Fruit fly (Drosophila melanogaster) whole organism, embryonic: ENCODE data around the gene CG4313.

Source experiments
- ATbp ChIP-seq: fragments of 200-800 bp; sonication (Bioruptor generic); optimal IDR thresholded peaks from 2 replicates; lab custom pipeline; 2017; ENCODE audit warnings: missing biosample characterization, mild to moderate bottlenecking, missing genetic modification characterization, missing genetic modification reagents
- Aef1 ChIP-seq: fragments of 200-800 bp; sonication (Bioruptor generic); IDR thresholded peaks from 3 replicates; pipeline ENCODE4 v1.3.6; 2022; ENCODE audit warnings: missing biosample characterization, missing genetic modification characterization
- Atf-2 ChIP-seq: fragments of 200-800 bp; sonication (Bioruptor generic); optimal IDR thresholded peaks from 2 replicates; lab custom pipeline; 2016; ENCODE audit warnings: missing biosample characterization, missing genetic modification characterization
- Bgb ChIP-seq: fragments of 200-800 bp; sonication (Bioruptor generic); IDR thresholded peaks from 2 replicates; pipeline ENCODE4 v1.3.6; 2022; ENCODE audit warnings: missing biosample characterization, missing genetic modification characterization; ENCODE audit not compliant: partially characterized antibody
- Blimp-1 ChIP-seq: fragments of 200-800 bp; sonication (Bioruptor generic); optimal IDR thresholded peaks from 3 replicates; lab custom pipeline; 2018; ENCODE audit warnings: missing biosample characterization, missing genetic modification characterization, mild to moderate bottlenecking, moderate library complexity, missing genetic modification reagents
- CG10565 ChIP-seq: fragments of 200-800 bp; sonication (Bioruptor generic); optimal IDR thresholded peaks from 3 replicates; lab custom pipeline; 2016; ENCODE audit warnings: missing biosample characterization, mild to moderate bottlenecking, missing genetic modification characterization
- CG11085 ChIP-seq: fragments of 200-800 bp; sonication (Bioruptor generic); IDR thresholded peaks from 2 replicates; pipeline ENCODE4 v1.3.6; 2022; ENCODE audit warnings: missing biosample characterization, missing genetic modification characterization
- CG13287 ChIP-seq: fragments of 200-800 bp; sonication (Bioruptor generic); IDR thresholded peaks from 2 replicates; pipeline ENCODE4 v1.3.6; 2022; ENCODE audit warnings: missing biosample characterization, missing genetic modification characterization; ENCODE audit not compliant: partially characterized antibody
- CG14667 ChIP-seq: fragments of 200-800 bp; sonication (Bioruptor generic); IDR thresholded peaks from 2 replicates; pipeline ENCODE4 v1.3.6; 2022; ENCODE audit warnings: missing biosample characterization, missing genetic modification characterization
- CG16815 ChIP-seq: fragments of 200-800 bp; sonication (Bioruptor generic); optimal IDR thresholded peaks from 3 replicates; lab custom pipeline; 2017; ENCODE audit warnings: missing biosample characterization, mild to moderate bottlenecking, missing genetic modification characterization
- CG17612 ChIP-seq: fragments of 200-800 bp; sonication (Bioruptor generic); IDR thresholded peaks from 2 replicates; pipeline ENCODE4 v1.3.6; 2022; ENCODE audit warnings: missing biosample characterization, missing genetic modification characterization
- CG2712 ChIP-seq: fragments of 200-800 bp; optimal IDR thresholded peaks from 3 replicates; lab custom pipeline; 2019; ENCODE audit warnings: missing biosample characterization, mild to moderate bottlenecking, missing genetic modification characterization, moderate library complexity
- CG32772 ChIP-seq: fragments of 200-800 bp; sonication (Bioruptor generic); IDR thresholded peaks from 2 replicates; pipeline ENCODE4 v1.3.6; 2022; ENCODE audit warnings: missing biosample characterization, missing genetic modification characterization
- CG3847 ChIP-seq: fragments of 200-800 bp; sonication (Bioruptor generic); IDR thresholded peaks from 2 replicates; pipeline ENCODE4 v1.3.6; 2022; ENCODE audit warnings: missing biosample characterization, missing genetic modification characterization
- CG7357 ChIP-seq: fragments of 200-800 bp; sonication (Bioruptor generic); IDR thresholded peaks from 3 replicates; pipeline ENCODE4 v1.3.6; 2022; ENCODE audit warnings: missing biosample characterization, missing genetic modification characterization
- CG7745 ChIP-seq: fragments of 200-800 bp; sonication (Bioruptor generic); optimal IDR thresholded peaks from 2 replicates; lab custom pipeline; 2018; ENCODE audit warnings: missing biosample characterization, mild to moderate bottlenecking, missing genetic modification characterization, moderate library complexity
- CG8765 ChIP-seq: fragments of 200-800 bp; sonication (Bioruptor generic); IDR thresholded peaks from 2 replicates; pipeline ENCODE4 v1.3.6; 2022; ENCODE audit warnings: missing biosample characterization, missing genetic modification characterization
- CG9215 ChIP-seq: fragments of 200-800 bp; sonication (Bioruptor generic); IDR thresholded peaks from 2 replicates; pipeline ENCODE4 v1.3.6; 2022; ENCODE audit warnings: missing biosample characterization, missing genetic modification characterization
- Camta ChIP-seq: fragments of 200-800 bp; sonication (Bioruptor generic); optimal IDR thresholded peaks from 2 replicates; lab custom pipeline; 2016; ENCODE audit warnings: missing biosample characterization, missing genetic modification characterization
- D19A ChIP-seq: fragments of 200-800 bp; optimal IDR thresholded peaks from 3 replicates; lab custom pipeline; 2019; ENCODE audit warnings: missing biosample characterization, mild to moderate bottlenecking, missing genetic modification characterization, moderate library complexity
- Dip3 ChIP-seq: fragments of 200-800 bp; sonication (Bioruptor generic); optimal IDR thresholded peaks from 3 replicates; lab custom pipeline; 2016; ENCODE audit warnings: missing biosample characterization, missing genetic modification characterization
- Hand ChIP-seq: fragments of 200-800 bp; sonication (Bioruptor generic); optimal IDR thresholded peaks from 2 replicates; lab custom pipeline; 2017; ENCODE audit warnings: mild to moderate bottlenecking, missing biosample characterization, missing genetic modification reagents, missing genetic modification characterization
- HmgZ ChIP-seq: fragments of 200-800 bp; sonication (Bioruptor generic); optimal IDR thresholded peaks from 2 replicates; lab custom pipeline; 2018; ENCODE audit warnings: missing biosample characterization, mild to moderate bottlenecking, missing genetic modification characterization
- Oli ChIP-seq: fragments of 200-800 bp; sonication (Bioruptor generic); optimal IDR thresholded peaks from 2 replicates; lab custom pipeline; 2018; ENCODE audit warnings: missing biosample characterization, mild to moderate bottlenecking, missing genetic modification characterization, moderate library complexity
- PHDP ChIP-seq: fragments of 200-800 bp; sonication (Bioruptor generic); optimal IDR thresholded peaks from 3 replicates; lab custom pipeline; 2018; ENCODE audit warnings: missing biosample characterization, mild to moderate bottlenecking, missing genetic modification characterization, moderate library complexity
- Six4 ChIP-seq: fragments of 200-800 bp; sonication (Bioruptor generic); optimal IDR thresholded peaks from 2 replicates; lab custom pipeline; 2016; ENCODE audit warnings: missing biosample characterization, missing genetic modification characterization
- Sox100B ChIP-seq: fragments of 200-800 bp; sonication (Bioruptor generic); optimal IDR thresholded peaks from 3 replicates; lab custom pipeline; 2018; ENCODE audit warnings: missing biosample characterization, mild to moderate bottlenecking, missing genetic modification characterization
- Sox102F ChIP-seq: fragments of 200-800 bp; sonication (Bioruptor generic); optimal IDR thresholded peaks from 2 replicates; lab custom pipeline; 2018; ENCODE audit warnings: missing biosample characterization, mild to moderate bottlenecking, missing genetic modification characterization, moderate library complexity
- Stat92E ChIP-seq, 3 experiments: fragments of >200 bp in 2 of 3; fragments of 200-800 bp in 1 of 3; sonication (Bioruptor generic) in 1 of 3; optimal IDR thresholded peaks; 2 replicates each; lab custom pipeline; 2017 to 2019; ENCODE audit warnings: missing biosample characterization in 3 of 3, missing genetic modification characterization in 3 of 3, mild to moderate bottlenecking in 1 of 3, moderate library complexity in 1 of 3
- Trl ChIP-seq, 3 experiments: fragments of >200 bp in 2 of 3; fragments of 200-800 bp in 1 of 3; sonication (Bioruptor generic) in 1 of 3; optimal IDR thresholded peaks; 2 replicates in 1 of 3; 3 replicates in 2 of 3; lab custom pipeline; 2016 to 2017; ENCODE audit warnings: missing biosample characterization in 1 of 3, missing genetic modification characterization in 1 of 3
- bowl ChIP-seq: fragments of 200-800 bp; sonication (Bioruptor generic); IDR thresholded peaks from 2 replicates; pipeline ENCODE4 v1.3.6; 2022; ENCODE audit warnings: missing biosample characterization, missing genetic modification characterization
- btn ChIP-seq: fragments of 200-800 bp; sonication (Bioruptor generic); optimal IDR thresholded peaks from 2 replicates; lab custom pipeline; 2016; ENCODE audit warnings: missing biosample characterization, missing genetic modification characterization
- chif ChIP-seq, 2 experiments: fragments of 200-800 bp; sonication (Bioruptor generic); optimal IDR thresholded peaks; 3 replicates each; lab custom pipeline; 2016; ENCODE audit warnings: missing biosample characterization in 2 of 2, missing genetic modification characterization in 2 of 2
- dmrt11E ChIP-seq: fragments of 200-800 bp; sonication (Bioruptor generic); optimal IDR thresholded peaks from 3 replicates; lab custom pipeline; 2018; ENCODE audit warnings: missing biosample characterization, mild to moderate bottlenecking, missing genetic modification characterization, moderate library complexity
- esg ChIP-seq: fragments of 200-800 bp; sonication (Bioruptor generic); conservative IDR thresholded peaks from 2 replicates; pipeline ENCODE4 v1.3.6; 2022; ENCODE audit warnings: missing biosample characterization, missing genetic modification characterization
- fru ChIP-seq: fragments of >200 bp; optimal IDR thresholded peaks from 2 replicates; lab custom pipeline; 2017
- jing ChIP-seq: fragments of 200-800 bp; sonication (Bioruptor generic); optimal IDR thresholded peaks from 2 replicates; lab custom pipeline; 2018; ENCODE audit warnings: missing biosample characterization, mild to moderate bottlenecking, missing genetic modification characterization
- lov ChIP-seq, 2 experiments: fragments of 200-800 bp in 1 of 2; fragments of >200 bp in 1 of 2; sonication (Bioruptor generic) in 1 of 2; IDR thresholded peaks in 1 of 2; optimal IDR thresholded peaks in 1 of 2; 2 replicates in 1 of 2; 3 replicates in 1 of 2; pipeline versions ENCODE4 v1.3.6 to Lab custom; 2017 to 2022; ENCODE audit warnings: missing biosample characterization in 1 of 2, missing genetic modification characterization in 1 of 2
- nau ChIP-seq: fragments of 200-800 bp; sonication (Bioruptor generic); optimal IDR thresholded peaks from 3 replicates; lab custom pipeline; 2017; ENCODE audit warnings: missing biosample characterization, mild to moderate bottlenecking, missing genetic modification characterization, missing genetic modification reagents
- odd ChIP-seq: fragments of 200-800 bp; sonication (Bioruptor generic); optimal IDR thresholded peaks from 2 replicates; lab custom pipeline; 2017; ENCODE audit warnings: missing biosample characterization, mild to moderate bottlenecking, missing genetic modification characterization
- pfk ChIP-seq: fragments of 200-800 bp; sonication (Bioruptor generic); optimal IDR thresholded peaks from 2 replicates; lab custom pipeline; 2018; ENCODE audit warnings: missing biosample characterization, mild to moderate bottlenecking, missing genetic modification characterization, moderate library complexity
- pzg ChIP-seq: fragments of 200-800 bp; sonication (Bioruptor generic); optimal IDR thresholded peaks from 3 replicates; lab custom pipeline; 2018; ENCODE audit warnings: missing biosample characterization, mild to moderate bottlenecking, missing genetic modification characterization, moderate library complexity
- repo ChIP-seq: fragments of 200-800 bp; sonication (Bioruptor generic); optimal IDR thresholded peaks from 2 replicates; lab custom pipeline; 2016; ENCODE audit warnings: missing biosample characterization, missing genetic modification characterization
- shn ChIP-seq: fragments of 200-800 bp; sonication (Bioruptor generic); optimal IDR thresholded peaks from 3 replicates; lab custom pipeline; 2016; ENCODE audit warnings: missing biosample characterization, missing genetic modification characterization
- sisA ChIP-seq: fragments of 200-800 bp; sonication (Bioruptor generic); IDR thresholded peaks from 2 replicates; pipeline ENCODE4 v1.3.6; 2022; ENCODE audit warnings: missing biosample characterization, missing genetic modification characterization
- slou ChIP-seq: fragments of 200-800 bp; sonication (Bioruptor generic); optimal IDR thresholded peaks from 3 replicates; lab custom pipeline; 2016; ENCODE audit warnings: missing biosample characterization, missing genetic modification characterization
- ssp ChIP-seq: fragments of 200-800 bp; sonication (Bioruptor generic); IDR thresholded peaks from 2 replicates; pipeline ENCODE4 v1.3.6; 2022; ENCODE audit warnings: missing biosample characterization, missing genetic modification characterization
- yki ChIP-seq: fragments of >200 bp; optimal IDR thresholded peaks from 3 replicates; lab custom pipeline; 2018

CG4313 gene

dm6 chrX:2005840-2006239, 35.8 kb upstream of the CG4313 start (continued):
- TF ChIP-seq CG3847 (GFP tag; lab: Robert Waterston, UW) = no peak
- peak; percentile 14 to 64 for TF ChIP-seq chif (GFP tag; optimal IDR thresholded peaks at IDR 0.05; lab: Kevin White, UChicago)
- TF ChIP-seq CG11085 = peak; percentile 46; the same call in 1 of the 2 replicates
- peak; percentile 56 for TF ChIP-seq D19A (tag; lab: Kevin White, UChicago)
- 0 out of 2 replicates have a peak, but pooled peaks have one; percentile 20 for TF ChIP-seq CG14667 (GFP tag; lab: Robert Waterston, UW)
- peak; percentile 41 for TF ChIP-seq HmgZ (tag; lab: Kevin White, UChicago)
- TF ChIP-seq Trl (optimal IDR thresholded peaks at IDR 0.05; lab: Kevin White, UChicago) = no peak
- TF ChIP-seq Trl (GFP tag; optimal IDR thresholded peaks at IDR 0.05; lab: Kevin White, UChicago) = peak; percentile 74
- peak; percentile 23 for TF ChIP-seq slou (GFP tag; lab: Kevin White, UChicago)
- TF ChIP-seq Sox102F (GFP tag; lab: Kevin White, UChicago) = no peak
- TF ChIP-seq repo (GFP tag; lab: Kevin White, UChicago) = peak; percentile 62
- peak; percentile 46 for TF ChIP-seq Oli (tag; lab: Kevin White, UChicago)
- TF ChIP-seq Atf-2 (GFP tag; lab: Kevin White, UChicago) = peak; percentile 52
- peak; percentile 77 for TF ChIP-seq odd (GFP tag; lab: Kevin White, UChicago)
- 0 out of 3 replicates have a peak, but pooled peaks have one; percentile 19 for TF ChIP-seq Aef1
- TF ChIP-seq dmrt11E (tag; lab: Kevin White, UChicago) = peak; percentile 42
- peak; percentile 78 for TF ChIP-seq Camta (GFP tag; lab: Kevin White, UChicago)
- no peak for TF ChIP-seq fru
- TF ChIP-seq Bgb (GFP tag; lab: Robert Waterston, UW) = peak; percentile 37; the same call in 1 of the 2 replicates
- no peak for TF ChIP-seq nau (GFP tag; lab: Kevin White, UChicago)
- TF ChIP-seq CG10565 (GFP tag; lab: Kevin White, UChicago) = no peak
- no peak for TF ChIP-seq CG9215
- peak; percentile 63 for TF ChIP-seq btn (GFP tag; lab: Kevin White, UChicago)
- TF ChIP-seq CG2712 (tag; lab: Kevin White, UChicago) = peak; percentile 61
- peak; percentile 52; the same call in 1 of the 2 replicates for TF ChIP-seq CG32772 (GFP tag; lab: Robert Waterston, UW)
- TF ChIP-seq CG16815 (GFP tag; lab: Kevin White, UChicago) = no peak
- TF ChIP-seq CG17612 (GFP tag; lab: Robert Waterston, UW) = no peak
- TF ChIP-seq Sox100B (GFP tag; lab: Kevin White, UChicago) = no peak
- TF ChIP-seq CG13287 (GFP tag; lab: Robert Waterston, UW) = 0 out of 2 replicates have a peak, but pooled peaks have one; percentile 7
- no peak for TF ChIP-seq yki (lab: Kevin White, UChicago)
- no peak for TF ChIP-seq ssp (GFP tag; lab: Robert Waterston, UW)
- TF ChIP-seq esg = no peak
- peak; percentile 68 for TF ChIP-seq PHDP (tag; lab: Kevin White, UChicago)
- TF ChIP-seq jing = peak; percentile 18
- TF ChIP-seq ATbp (GFP tag; lab: Kevin White, UChicago) = peak; percentile 73
- TF ChIP-seq pfk (GFP tag; lab: Kevin White, UChicago) = peak; percentile 53
- TF ChIP-seq Six4 (GFP tag; lab: Kevin White, UChicago) = peak; percentile 51
- TF ChIP-seq Blimp-1 = peak; percentile 47
- peak; percentile 14 for TF ChIP-seq pzg (GFP tag; lab: Kevin White, UChicago)
- no peak for TF ChIP-seq Hand
- TF ChIP-seq CG8765 = no peak
- TF ChIP-seq Dip3 (GFP tag; lab: Kevin White, UChicago) = peak; percentile 33
- TF ChIP-seq lov (optimal IDR thresholded peaks at IDR 0.05; lab: Kevin White, UChicago) = no peak
- peak; percentile 81; the same call in 2 of the 3 replicates for TF ChIP-seq lov (GFP tag; IDR thresholded peaks at IDR 0.05; lab: Robert Waterston, UW)
- no peak for TF ChIP-seq Stat92E (GFP tag; optimal IDR thresholded peaks at IDR 0.05; lab: Kevin White, UChicago)
- no peak for TF ChIP-seq sisA (GFP tag; lab: Robert Waterston, UW)
- no peak for TF ChIP-seq CG7357 (GFP tag; lab: Robert Waterston, UW)
- TF ChIP-seq shn (GFP tag; lab: Kevin White, UChicago) = peak; percentile 58
- no peak for TF ChIP-seq CG7745 (tag; lab: Kevin White, UChicago)
- TF ChIP-seq bowl (GFP tag; lab: Robert Waterston, UW) = no peak
